Fruit fly (Drosophila melanogaster) whole organism, embryonic: ENCODE results near the gene galla-2.
A peak's percentile ranks its signal among the peaks of the same experiment; 100 is the strongest.

Experiments
- Blimp-1 ChIP-seq: fragments of 200-800 bp; sonication (Bioruptor generic); optimal IDR thresholded peaks from 3 replicates; lab custom pipeline; 2018; ENCODE audit warnings: missing biosample characterization, missing genetic modification characterization, mild to moderate bottlenecking, moderate library complexity, missing genetic modification reagents
- C15 ChIP-seq: fragments of 200-800 bp; sonication (Bioruptor generic); IDR thresholded peaks from 3 replicates; pipeline ENCODE4 v1.3.6; 2022; ENCODE audit warnings: missing biosample characterization, missing genetic modification characterization
- CG12219 ChIP-seq: fragments of 200-800 bp; sonication (Bioruptor generic); optimal IDR thresholded peaks from 3 replicates; lab custom pipeline; 2018; ENCODE audit warnings: missing biosample characterization, mild to moderate bottlenecking, missing genetic modification characterization
- CG13775 ChIP-seq: fragments of 200-800 bp; sonication (Bioruptor generic); optimal IDR thresholded peaks from 3 replicates; lab custom pipeline; 2017; ENCODE audit warnings: missing biosample characterization, mild to moderate bottlenecking, missing genetic modification characterization
- CG1603 ChIP-seq: fragments of 200-800 bp; sonication (Bioruptor generic); optimal IDR thresholded peaks from 2 replicates; lab custom pipeline; 2019; ENCODE audit warnings: missing biosample characterization, mild to moderate bottlenecking, missing genetic modification characterization, moderate library complexity
- CG1647 ChIP-seq: fragments of 200-800 bp; sonication (Bioruptor generic); optimal IDR thresholded peaks from 3 replicates; lab custom pipeline; 2016; ENCODE audit warnings: missing biosample characterization, missing genetic modification characterization
- CG1832 ChIP-seq: fragments of 200-800 bp; sonication (Bioruptor generic); optimal IDR thresholded peaks from 2 replicates; lab custom pipeline; 2017; ENCODE audit warnings: missing biosample characterization, mild to moderate bottlenecking, missing genetic modification characterization, inconsistent platforms
- CG18599 ChIP-seq: fragments of 200-800 bp; sonication (Bioruptor generic); optimal IDR thresholded peaks from 3 replicates; lab custom pipeline; 2017; ENCODE audit warnings: missing biosample characterization, missing genetic modification characterization, mild to moderate bottlenecking, moderate library complexity, missing genetic modification reagents
- CG18619 ChIP-seq: fragments of 200-800 bp; sonication (Bioruptor generic); optimal IDR thresholded peaks from 3 replicates; lab custom pipeline; 2017; ENCODE audit warnings: missing biosample characterization, mild to moderate bottlenecking, missing genetic modification characterization
- CG2199 ChIP-seq: fragments of 200-800 bp; sonication (Bioruptor generic); IDR thresholded peaks from 3 replicates; pipeline ENCODE4 v1.3.6; 2022; ENCODE audit warnings: missing biosample characterization, missing genetic modification characterization
- CG2678 ChIP-seq: fragments of 200-800 bp; sonication (Bioruptor generic); optimal IDR thresholded peaks from 3 replicates; lab custom pipeline; 2019; ENCODE audit warnings: missing biosample characterization, mild to moderate bottlenecking, missing genetic modification characterization, moderate library complexity
- CG32767 ChIP-seq: fragments of 200-800 bp; sonication (Bioruptor generic); IDR thresholded peaks from 2 replicates; pipeline ENCODE4 v1.3.6; 2022; ENCODE audit warnings: missing biosample characterization, missing genetic modification characterization
- CG3407 ChIP-seq: fragments of 200-800 bp; sonication (Bioruptor generic); optimal IDR thresholded peaks from 2 replicates; lab custom pipeline; 2018; ENCODE audit warnings: missing biosample characterization, mild to moderate bottlenecking, missing genetic modification characterization
- CG34224 ChIP-seq: fragments of 200-800 bp; sonication (Bioruptor generic); IDR thresholded peaks from 3 replicates; pipeline ENCODE4 v1.3.6; 2022; ENCODE audit warnings: missing biosample characterization, missing genetic modification characterization; ENCODE audit not compliant: partially characterized antibody
- CG34422 ChIP-seq: fragments of 200-800 bp; sonication (Bioruptor generic); IDR thresholded peaks from 3 replicates; pipeline ENCODE4 v1.3.6; 2022; ENCODE audit warnings: missing biosample characterization, missing genetic modification characterization
- CG3838 ChIP-seq: fragments of 200-800 bp; sonication (Bioruptor generic); optimal IDR thresholded peaks from 3 replicates; lab custom pipeline; 2016; ENCODE audit warnings: missing biosample characterization, missing genetic modification characterization
- CG4360 ChIP-seq: fragments of 200-800 bp; sonication (Bioruptor generic); IDR thresholded peaks from 2 replicates; pipeline ENCODE4 v1.3.6; 2022; ENCODE audit warnings: missing biosample characterization, missing genetic modification characterization
- CG43689 ChIP-seq: fragments of 200-800 bp; sonication (Bioruptor generic); IDR thresholded peaks from 2 replicates; pipeline ENCODE4 v1.3.6; 2022; ENCODE audit warnings: missing biosample characterization, missing genetic modification characterization
- CG7556 ChIP-seq: fragments of 200-800 bp; sonication (Bioruptor generic); optimal IDR thresholded peaks from 2 replicates; lab custom pipeline; 2017; ENCODE audit warnings: missing biosample characterization, mild to moderate bottlenecking, missing genetic modification characterization
- CG9817 ChIP-seq: fragments of 200-800 bp; sonication (Bioruptor generic); optimal IDR thresholded peaks from 2 replicates; lab custom pipeline; 2018; ENCODE audit warnings: missing biosample characterization, mild to moderate bottlenecking, missing genetic modification characterization, moderate library complexity
- CTCF ChIP-seq: fragments of 200-800 bp; sonication (Bioruptor generic); optimal IDR thresholded peaks from 2 replicates; lab custom pipeline; 2017; ENCODE audit warnings: missing biosample characterization, mild to moderate bottlenecking, missing genetic modification characterization, moderate library complexity
- Chrac-16 ChIP-seq: fragments of 200-800 bp; sonication (Bioruptor generic); optimal IDR thresholded peaks from 3 replicates; lab custom pipeline; 2016; ENCODE audit warnings: missing biosample characterization, missing genetic modification characterization
- Deaf1 ChIP-seq: fragments of 200-800 bp; optimal IDR thresholded peaks from 3 replicates; lab custom pipeline; 2019; ENCODE audit warnings: missing biosample characterization, mild to moderate bottlenecking, missing genetic modification characterization, moderate library complexity
- GATAe ChIP-seq: fragments of 200-800 bp; sonication (Bioruptor generic); conservative IDR thresholded peaks from 2 replicates; pipeline ENCODE4 v1.3.6; 2022; ENCODE audit warnings: missing biosample characterization, missing genetic modification characterization
- Hmx ChIP-seq: fragments of 200-800 bp; sonication (Bioruptor generic); optimal IDR thresholded peaks from 2 replicates; lab custom pipeline; 2016; ENCODE audit warnings: missing biosample characterization, missing genetic modification characterization
- Hr51 ChIP-seq, 2 experiments: fragments of 200-800 bp; sonication (Bioruptor generic); optimal IDR thresholded peaks; 2 replicates in 1 of 2; 3 replicates in 1 of 2; lab custom pipeline; 2016 to 2018; ENCODE audit warnings: missing biosample characterization in 2 of 2, missing genetic modification characterization in 2 of 2, mild to moderate bottlenecking in 1 of 2, moderate library complexity in 1 of 2
- Kr ChIP-seq: fragments of 200-800 bp; sonication (Bioruptor generic); optimal IDR thresholded peaks from 2 replicates; lab custom pipeline; 2017; ENCODE audit warnings: missing biosample characterization, mild to moderate bottlenecking, missing genetic modification characterization
- Lim3 ChIP-seq: fragments of 200-800 bp; sonication (Bioruptor generic); IDR thresholded peaks from 2 replicates; pipeline ENCODE4 v1.3.6; 2022; ENCODE audit warnings: missing biosample characterization, missing genetic modification characterization
- MTF-1 ChIP-seq: fragments of 200-800 bp; sonication (Bioruptor generic); optimal IDR thresholded peaks from 2 replicates; lab custom pipeline; 2018; ENCODE audit warnings: missing biosample characterization, mild to moderate bottlenecking, missing genetic modification characterization, borderline replicate concordance
- Mes4 ChIP-seq: fragments of 200-800 bp; sonication (Bioruptor generic); optimal IDR thresholded peaks from 2 replicates; lab custom pipeline; 2016; ENCODE audit warnings: missing biosample characterization, missing genetic modification characterization
- Optix ChIP-seq: fragments of 200-800 bp; sonication (Bioruptor generic); IDR thresholded peaks from 3 replicates; pipeline ENCODE4 v1.3.6; 2022; ENCODE audit warnings: missing biosample characterization, missing genetic modification characterization
- YL-1 ChIP-seq: fragments of 200-800 bp; sonication (Bioruptor generic); optimal IDR thresholded peaks from 3 replicates; lab custom pipeline; 2017; ENCODE audit warnings: missing biosample characterization, mild to moderate bottlenecking, missing genetic modification characterization
- al ChIP-seq: fragments of 200-800 bp; sonication (Bioruptor generic); IDR thresholded peaks from 2 replicates; pipeline ENCODE4 v1.3.6; 2022; ENCODE audit warnings: missing biosample characterization, missing genetic modification characterization
- amos ChIP-seq: fragments of 200-800 bp; sonication (Bioruptor generic); IDR thresholded peaks from 2 replicates; pipeline ENCODE4 v1.3.6; 2022; ENCODE audit warnings: missing biosample characterization, missing genetic modification characterization; ENCODE audit not compliant: partially characterized antibody
- dan ChIP-seq: fragments of 200-800 bp; sonication (Bioruptor generic); IDR thresholded peaks from 2 replicates; pipeline ENCODE4 v1.3.6; 2022; ENCODE audit warnings: missing biosample characterization, missing genetic modification characterization
- en ChIP-seq: fragments of 200-800 bp; sonication (Bioruptor generic); optimal IDR thresholded peaks from 2 replicates; lab custom pipeline; 2016; ENCODE audit warnings: missing biosample characterization, missing genetic modification characterization
- esg ChIP-seq: fragments of 200-800 bp; sonication (Bioruptor generic); conservative IDR thresholded peaks from 2 replicates; pipeline ENCODE4 v1.3.6; 2022; ENCODE audit warnings: missing biosample characterization, missing genetic modification characterization
- fd102C ChIP-seq: fragments of 200-800 bp; sonication (Bioruptor generic); optimal IDR thresholded peaks from 2 replicates; lab custom pipeline; 2018; ENCODE audit warnings: missing biosample characterization, mild to moderate bottlenecking, missing genetic modification characterization, moderate library complexity
- fu2 ChIP-seq: fragments of 200-800 bp; sonication (Bioruptor generic); optimal IDR thresholded peaks from 2 replicates; lab custom pipeline; 2016; ENCODE audit warnings: missing biosample characterization, missing genetic modification characterization
- h ChIP-seq: fragments of >200 bp; optimal IDR thresholded peaks from 2 replicates; lab custom pipeline; 2017
- hkb ChIP-seq, 2 experiments: fragments of 200-800 bp in 1 of 2; fragments of >200 bp in 1 of 2; sonication (Bioruptor generic) in 1 of 2; IDR thresholded peaks in 1 of 2; optimal IDR thresholded peaks in 1 of 2; 2 replicates each; pipeline versions ENCODE4 v1.3.6 to Lab custom; 2017 to 2022; ENCODE audit warnings: missing biosample characterization in 1 of 2, missing genetic modification characterization in 1 of 2
- kay ChIP-seq: fragments of 200-800 bp; sonication (Bioruptor generic); optimal IDR thresholded peaks from 2 replicates; lab custom pipeline; 2016; ENCODE audit warnings: missing biosample characterization, missing genetic modification characterization
- kni ChIP-seq: fragments of 200-800 bp; sonication (Bioruptor generic); optimal IDR thresholded peaks from 3 replicates; lab custom pipeline; 2017; ENCODE audit warnings: mild to moderate bottlenecking, missing biosample characterization, missing genetic modification reagents, missing genetic modification characterization
- nerfin-1 ChIP-seq: fragments of 200-800 bp; sonication (Bioruptor generic); optimal IDR thresholded peaks from 3 replicates; lab custom pipeline; 2019; ENCODE audit warnings: missing biosample characterization, mild to moderate bottlenecking, missing genetic modification characterization, moderate library complexity
- repo ChIP-seq: fragments of 200-800 bp; sonication (Bioruptor generic); optimal IDR thresholded peaks from 2 replicates; lab custom pipeline; 2016; ENCODE audit warnings: missing biosample characterization, missing genetic modification characterization
- tll ChIP-seq, 2 experiments: fragments of 200-800 bp in 1 of 2; fragments of >200 bp in 1 of 2; sonication (Bioruptor generic) in 1 of 2; optimal IDR thresholded peaks; 2 replicates each; lab custom pipeline; 2017 to 2019; ENCODE audit warnings: missing biosample characterization in 2 of 2, missing genetic modification characterization in 2 of 2, mild to moderate bottlenecking in 1 of 2, moderate library complexity in 1 of 2
- tx ChIP-seq: fragments of 200-800 bp; sonication (Bioruptor generic); optimal IDR thresholded peaks from 2 replicates; lab custom pipeline; 2016; ENCODE audit warnings: missing biosample characterization, missing genetic modification characterization
- usp ChIP-seq: fragments of >200 bp; optimal IDR thresholded peaks from 2 replicates; lab custom pipeline; 2017; ENCODE audit warnings: missing biosample characterization, missing genetic modification characterization
- wdn ChIP-seq: fragments of 200-800 bp; sonication (Bioruptor generic); IDR thresholded peaks from 2 replicates; pipeline ENCODE4 v1.3.6; 2022; ENCODE audit warnings: missing biosample characterization, missing genetic modification characterization
- zen2 ChIP-seq: fragments of 200-800 bp; sonication (Bioruptor generic); IDR thresholded peaks from 3 replicates; pipeline ENCODE4 v1.3.6; 2022; ENCODE audit warnings: missing biosample characterization, missing genetic modification characterization; ENCODE audit not compliant: partially characterized antibody

The galla-2 gene

DNA sequence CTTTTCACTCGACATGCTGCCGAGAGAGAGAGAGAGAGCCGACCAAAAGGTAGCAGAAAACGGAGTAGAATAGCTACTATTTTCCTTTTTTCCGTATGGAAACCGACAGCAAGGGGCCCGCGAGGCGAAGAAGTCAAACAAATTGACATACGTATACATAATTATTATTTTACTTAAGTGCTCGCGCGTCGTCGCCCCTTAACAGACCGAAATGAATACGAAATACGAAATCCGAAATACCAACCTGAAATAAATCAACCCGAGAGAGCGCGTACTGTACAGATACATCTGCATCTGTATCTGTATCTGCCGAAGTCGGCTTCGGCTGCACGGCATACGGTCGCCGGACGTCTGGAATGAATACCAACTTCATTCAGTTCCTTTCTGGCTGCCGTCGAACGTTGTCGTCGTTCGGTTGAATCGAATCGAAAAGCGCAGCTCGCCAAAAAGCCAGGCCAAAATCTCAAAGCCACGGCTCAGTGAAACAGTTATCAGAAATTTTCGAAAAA is 25.1 kb upstream of the galla-2 start (continued):
- no peak for TF ChIP-seq CG43689 (GFP tag; lab: Robert Waterston, UW)
- TF ChIP-seq C15 (GFP tag; lab: Robert Waterston, UW): 0 out of 3 replicates have a peak, but pooled peaks have one; percentile 16
- peak; percentile 28; the same call in 1 of the 2 replicates for TF ChIP-seq GATAe (GFP tag; lab: Robert Waterston, UW)
- TF ChIP-seq Optix (GFP tag; lab: Robert Waterston, UW): 0 out of 3 replicates have a peak, but pooled peaks have one; percentile 35
- TF ChIP-seq CG3838: peak; percentile 33
- TF ChIP-seq CG3407 (GFP tag; lab: Kevin White, UChicago): peak; percentile 29
- no peak for TF ChIP-seq Chrac-16 (GFP tag; lab: Kevin White, UChicago)
- peak; percentile 71 for TF ChIP-seq CG4360 (GFP tag; lab: Robert Waterston, UW)
- peak; percentile 99 for TF ChIP-seq Deaf1 (tag; lab: Kevin White, UChicago)
- peak; percentile 29 for TF ChIP-seq CG1603 (tag; lab: Kevin White, UChicago)
- no peak for TF ChIP-seq CG13775 (GFP tag; lab: Kevin White, UChicago)
- no peak for TF ChIP-seq usp (GFP tag; lab: Kevin White, UChicago)
- TF ChIP-seq fd102C (GFP tag; lab: Kevin White, UChicago): peak; percentile 33
- no peak for TF ChIP-seq YL-1 (GFP tag; lab: Kevin White, UChicago)
- no peak for TF ChIP-seq repo (GFP tag; lab: Kevin White, UChicago)
- TF ChIP-seq Hmx: no peak
- TF ChIP-seq CG7556: no peak
- no peak for TF ChIP-seq hkb (optimal IDR thresholded peaks at IDR 0.05; lab: Kevin White, UChicago)
- peak; percentile 47; the same call in 1 of the 2 replicates for TF ChIP-seq hkb (GFP tag; IDR thresholded peaks at IDR 0.05; lab: Robert Waterston, UW)
- TF ChIP-seq al (GFP tag; lab: Robert Waterston, UW): no peak
- no peak for TF ChIP-seq CG2678 (tag; lab: Kevin White, UChicago)
- no peak for TF ChIP-seq fu2 (GFP tag; lab: Kevin White, UChicago)
- no peak for TF ChIP-seq h
- TF ChIP-seq zen2 (GFP tag; lab: Robert Waterston, UW): no peak
- TF ChIP-seq CG1647: peak; percentile 36
- TF ChIP-seq nerfin-1 (tag; lab: Kevin White, UChicago): peak; percentile 87
- peak; percentile 9 for TF ChIP-seq CTCF (GFP tag; lab: Kevin White, UChicago)
- TF ChIP-seq CG18599 (GFP tag; lab: Kevin White, UChicago): peak; percentile 30
- TF ChIP-seq Mes4 (GFP tag; lab: Kevin White, UChicago): peak; percentile 30
- TF ChIP-seq CG2199: peak; percentile 95; the same call in 2 of the 3 replicates
- TF ChIP-seq Blimp-1 (GFP tag; lab: Kevin White, UChicago): no peak
- TF ChIP-seq CG34422 (GFP tag; lab: Robert Waterston, UW): peak; percentile 75; the same call in 1 of the 3 replicates
- TF ChIP-seq CG32767 (GFP tag; lab: Robert Waterston, UW): peak; percentile 81
- TF ChIP-seq Hr51 (GFP tag; optimal IDR thresholded peaks at IDR 0.05; lab: Kevin White, UChicago): peak; percentile 18 to 59
- TF ChIP-seq CG9817 (tag; lab: Kevin White, UChicago): no peak
- TF ChIP-seq dan (GFP tag; lab: Robert Waterston, UW): no peak
- TF ChIP-seq esg (GFP tag; lab: Robert Waterston, UW): no peak
- TF ChIP-seq CG1832 (GFP tag; lab: Kevin White, UChicago): peak; percentile 37
- no peak for TF ChIP-seq kay (GFP tag; lab: Kevin White, UChicago)
- TF ChIP-seq amos (GFP tag; lab: Robert Waterston, UW): peak; percentile 60; the same call in 1 of the 2 replicates
- TF ChIP-seq CG12219 (GFP tag; lab: Kevin White, UChicago): peak; percentile 7
- no peak for TF ChIP-seq en
- no peak for TF ChIP-seq CG18619 (GFP tag; lab: Kevin White, UChicago)
- TF ChIP-seq CG34224 (GFP tag; lab: Robert Waterston, UW): 0 out of 3 replicates have a peak, but pooled peaks have one; percentile 43
- peak; percentile 97 for TF ChIP-seq kni (GFP tag; lab: Kevin White, UChicago)
- TF ChIP-seq Lim3 (GFP tag; lab: Robert Waterston, UW): no peak
- TF ChIP-seq tll (GFP tag; optimal IDR thresholded peaks at IDR 0.05; lab: Kevin White, UChicago): peak in 1 of 2 experiments; percentile 93
- TF ChIP-seq MTF-1 (GFP tag; lab: Kevin White, UChicago): peak; percentile 77
- TF ChIP-seq Kr (GFP tag; lab: Kevin White, UChicago): peak; percentile 70
- peak; percentile 49; the same call in 1 of the 2 replicates for TF ChIP-seq wdn
- TF ChIP-seq tx: peak; percentile 7
